Fruit fly (Drosophila melanogaster): ENCODE results near the gene Pcyt2.

The Pcyt2 gene

dm6 chr3L:1579169-1579853 is 26.0 kb downstream of the Pcyt2 start (continued):
- TF ChIP-seq CG9817 (tag; optimal IDR thresholded peaks at IDR 0.05) (peak; percentile 34), grn (GFP tag; optimal IDR thresholded peaks at IDR 0.05) (peak; percentile 34), zen (tag; optimal IDR thresholded peaks at IDR 0.05) (peak; percentile 83), ci (GFP tag; IDR thresholded peaks at IDR 0.05) (peak; percentile 83), CG2875 (GFP tag; optimal IDR thresholded peaks at IDR 0.05) (peak; percentile 88), unpg (GFP tag; optimal IDR thresholded peaks at IDR 0.05) (peak; percentile 60), sens-2 (GFP tag; IDR thresholded peaks at IDR 0.05) (0 out of 2 replicates have a peak, but pooled peaks have one; percentile 40), CG32772 (GFP tag; IDR thresholded peaks at IDR 0.05) (0 out of 2 replicates have a peak, but pooled peaks have one; percentile 27), Six4 (GFP tag; optimal IDR thresholded peaks at IDR 0.05) (peak; percentile 67), Dp (GFP tag; optimal IDR thresholded peaks at IDR 0.05) (no peak), fd64A (GFP tag; optimal IDR thresholded peaks at IDR 0.05) (peak; percentile 93), da (GFP tag; optimal IDR thresholded peaks at IDR 0.05) (peak; percentile 68), phol (tag; optimal IDR thresholded peaks at IDR 0.05) (peak; percentile 52), nerfin-1 (tag; optimal IDR thresholded peaks at IDR 0.05) (peak; percentile 76), CG34224 (GFP tag; IDR thresholded peaks at IDR 0.05; ENCODE audit: partially characterized antibody) (no peak), CG34376 (GFP tag; optimal IDR thresholded peaks at IDR 0.05) (peak; percentile 56), crc (GFP tag; optimal IDR thresholded peaks at IDR 0.05) (peak; percentile 64), Bgb (GFP tag; IDR thresholded peaks at IDR 0.05; ENCODE audit: partially characterized antibody) (no peak), CG18262 (tag; optimal IDR thresholded peaks at IDR 0.05) (peak; percentile 78), btn (GFP tag; optimal IDR thresholded peaks at IDR 0.05) (peak; percentile 60), CG11696 (GFP tag; IDR thresholded peaks at IDR 0.05) (peak; percentile 93), Adf1 (GFP tag; IDR thresholded peaks at IDR 0.05) (no peak; the same call in 1 of the 2 replicates), kay (GFP tag; optimal IDR thresholded peaks at IDR 0.05) (peak; percentile 41), Vsx1 (GFP tag; optimal IDR thresholded peaks at IDR 0.05) (peak; percentile 71), CG32767 (GFP tag; IDR thresholded peaks at IDR 0.05) (no peak), CG3407 (GFP tag; optimal IDR thresholded peaks at IDR 0.05) (peak; percentile 86), Fer1 (GFP tag; optimal IDR thresholded peaks at IDR 0.05) (peak; percentile 78), CG4617 (GFP tag; optimal IDR thresholded peaks at IDR 0.05; ENCODE audit: borderline replicate concordance) (peak; percentile 29), CG8290 (GFP tag; optimal IDR thresholded peaks at IDR 0.05) (peak; percentile 88), CG8290 (tag; optimal IDR thresholded peaks at IDR 0.05) (peak; percentile 60 to 91), schlank (tag; optimal IDR thresholded peaks at IDR 0.05) (no peak), HLH3B (GFP tag; IDR thresholded peaks at IDR 0.05) (peak; percentile 59), sd (tag; optimal IDR thresholded peaks at IDR 0.05) (peak; percentile 86), CG14014 (GFP tag; IDR thresholded peaks at IDR 0.05) (0 out of 2 replicates have a peak, but pooled peaks have one; percentile 13), MBD-R2 (GFP tag; IDR thresholded peaks at IDR 0.05) (peak; percentile 19; the same call in 1 of the 2 replicates), CG3163 (GFP tag; optimal IDR thresholded peaks at IDR 0.05) (peak; percentile 57), B-H1 (GFP tag; IDR thresholded peaks at IDR 0.05) (no peak), peb (GFP tag; IDR thresholded peaks at IDR 0.05) (no peak), CG7928 (GFP tag; optimal IDR thresholded peaks at IDR 0.05) (no peak), Opbp (GFP tag; IDR thresholded peaks at IDR 0.05; ENCODE audit: partially characterized antibody) (no peak), Poxn (GFP tag; IDR thresholded peaks at IDR 0.05) (no peak), D19B (GFP tag; optimal IDR thresholded peaks at IDR 0.05) (peak; percentile 8), CG4360 (GFP tag; IDR thresholded peaks at IDR 0.05) (peak; percentile 64), dati (GFP tag; IDR thresholded peaks at IDR 0.05) (no peak), sna (GFP tag; IDR thresholded peaks at IDR 0.05; ENCODE audit: partially characterized antibody) (no peak), Sox100B (GFP tag; optimal IDR thresholded peaks at IDR 0.05) (peak; percentile 81), pzg (GFP tag; optimal IDR thresholded peaks at IDR 0.05) (no peak), CG4424 (GFP tag; optimal IDR thresholded peaks at IDR 0.05) (peak; percentile 49), trem (tag; optimal IDR thresholded peaks at IDR 0.05) (peak; percentile 52), CG2712 (tag; optimal IDR thresholded peaks at IDR 0.05) (peak; percentile 73)

Data from whole organism, embryonic.